Worm (Caenorhabditis elegans): Measurements from ENCODE around the gene ppfr-4.

The ppfr-4 gene

DNA sequence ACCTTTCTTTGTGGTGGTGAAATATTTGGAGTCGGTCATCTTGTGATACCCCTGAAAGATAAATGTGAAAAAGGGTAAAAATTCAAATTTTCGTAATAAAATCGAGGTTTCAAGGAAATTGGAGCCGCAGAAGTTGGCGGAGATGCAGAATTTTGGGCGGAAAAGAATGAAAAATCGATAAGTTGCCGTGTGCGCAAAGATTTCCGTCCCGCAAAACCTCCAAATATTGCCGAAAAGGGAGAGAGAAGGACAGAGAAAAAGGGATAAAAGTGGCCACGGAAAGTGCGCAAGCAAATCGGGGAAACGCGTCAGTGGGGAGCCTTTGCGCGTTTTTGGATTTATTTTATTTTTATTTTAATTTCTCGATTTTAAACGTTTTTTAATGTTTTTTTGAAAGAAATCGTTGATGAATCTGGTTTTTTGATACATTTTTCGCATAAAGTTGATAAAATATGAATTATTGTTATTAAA, 22.7 kb upstream of the ppfr-4 start, which contains the start of gene apb-1 (continued):
- TF ChIP-seq lin-26 (GFP tag; IDR thresholded peaks at IDR 0.05) (no peak), egl-18 (GFP tag; IDR thresholded peaks at IDR 0.05) (0 out of 2 replicates have a peak, but pooled peaks have one; percentile 76), lin-54 (GFP tag; optimal IDR thresholded peaks at IDR 0.05) (peak; percentile 88), pbrm-1 (GFP tag; IDR thresholded peaks at IDR 0.05) (peak; percentile 82), gei-17 (GFP tag; optimal IDR thresholded peaks at IDR 0.05) (peak; percentile 78), die-1 (tag; optimal IDR thresholded peaks at IDR 0.05) (no peak), sdz-38 (tag; optimal IDR thresholded peaks at IDR 0.05) (no peak), unc-62 (GFP tag; optimal IDR thresholded peaks at IDR 0.05) (no peak), B0336.3 (GFP tag; IDR thresholded peaks at IDR 0.05) (peak; percentile 93), F23B12.7 (tag; optimal IDR thresholded peaks at IDR 0.05; ENCODE audit: insufficient read depth) (peak; percentile 75), lag-1 (GFP tag; IDR thresholded peaks at IDR 0.05) (no peak), him-1 (tag; optimal IDR thresholded peaks at IDR 0.05) (no peak), chd-7 (tag; optimal IDR thresholded peaks at IDR 0.05) (no peak), somi-1 (GFP tag; optimal IDR thresholded peaks at IDR 0.05) (no peak), D2030.7 (GFP tag; IDR thresholded peaks at IDR 0.05) (peak; percentile 69), ztf-6 (GFP tag; IDR thresholded peaks at IDR 0.05) (no peak), F37B4.10 (GFP tag; IDR thresholded peaks at IDR 0.05) (no peak), zfh-2 (GFP tag; conservative IDR thresholded peaks at IDR 0.05) (no peak), lsy-27 (tag; optimal IDR thresholded peaks at IDR 0.05; ENCODE audit: borderline replicate concordance, insufficient read depth) (no peak), hlh-26 (GFP tag; conservative IDR thresholded peaks at IDR 0.05) (no peak), ztf-22 (GFP tag; optimal IDR thresholded peaks at IDR 0.05) (no peak), Y53F4B.3 (GFP tag; IDR thresholded peaks at IDR 0.05) (no peak), snpc-1.1 (tag; optimal IDR thresholded peaks at IDR 0.05; ENCODE audit: insufficient read depth) (no peak), F39B2.1 (GFP tag; IDR thresholded peaks at IDR 0.05) (no peak), tbx-9 (tag; optimal IDR thresholded peaks at IDR 0.05; ENCODE audit: borderline replicate concordance) (no peak), bed-2 (GFP tag; IDR thresholded peaks at IDR 0.05) (no peak), F49E8.2 (tag; optimal IDR thresholded peaks at IDR 0.05; ENCODE audit: insufficient read depth) (no peak), madf-3 (GFP tag; IDR thresholded peaks at IDR 0.05) (no peak), fkh-3 (tag; optimal IDR thresholded peaks at IDR 0.05) (no peak), mes-4 (tag; optimal IDR thresholded peaks at IDR 0.05) (no peak), unc-130 (GFP tag; optimal IDR thresholded peaks at IDR 0.05) (no peak), ekl-4 (GFP tag; IDR thresholded peaks at IDR 0.05) (no peak; the same call in 1 of the 2 replicates), ztf-3 (GFP tag; optimal IDR thresholded peaks at IDR 0.05) (no peak), lin-35 (GFP tag; optimal IDR thresholded peaks at IDR 0.05) (peak in 2 of 3 experiments; percentile 51 to 94), zim-3 (tag; optimal IDR thresholded peaks at IDR 0.05) (no peak)

DNA sequence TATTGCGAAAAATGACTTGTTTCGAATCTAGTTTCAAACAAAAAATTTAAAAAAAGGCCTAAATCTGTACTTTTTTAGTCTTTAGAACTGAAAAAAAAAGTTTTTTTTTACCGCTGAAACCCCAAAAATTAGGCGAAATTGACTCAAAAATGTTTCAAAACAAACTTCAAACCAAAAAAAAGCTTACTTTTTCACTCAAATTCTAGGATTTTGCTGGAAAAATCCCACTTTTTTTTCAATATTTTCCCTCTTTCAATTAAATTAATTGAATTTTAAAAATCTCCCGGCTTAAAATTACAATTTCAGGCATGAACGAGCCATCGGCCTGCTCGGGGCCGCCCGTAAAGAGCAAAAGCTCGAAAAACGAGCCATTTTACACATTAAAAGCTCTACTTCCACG, 22.0 kb upstream of the ppfr-4 start, which contains the start of gene mdt-19:
Gene mdt-19, plus strand, starts transcription at position 301 of the 400 bp plus-strand sequence.
- TF ChIP-seq snpc-4 (GFP tag; optimal IDR thresholded peaks at IDR 0.05) (no peak), snpc-4 (tag; optimal IDR thresholded peaks at IDR 0.05) (no peak), chd-7 (tag; optimal IDR thresholded peaks at IDR 0.05) (no peak), Y56A3A.18 (GFP tag; IDR thresholded peaks at IDR 0.05) (no peak), B0336.3 (GFP tag; IDR thresholded peaks at IDR 0.05) (no peak), K11D2.4 (GFP tag; IDR thresholded peaks at IDR 0.05) (no peak), F23B12.7 (tag; optimal IDR thresholded peaks at IDR 0.05; ENCODE audit: insufficient read depth) (no peak), madf-8 (GFP tag; conservative IDR thresholded peaks at IDR 0.05) (no peak), egl-44 (GFP tag; IDR thresholded peaks at IDR 0.05) (no peak), nhr-27 (tag; optimal IDR thresholded peaks at IDR 0.05) (no peak), madf-6 (GFP tag; IDR thresholded peaks at IDR 0.05) (no peak), lag-1 (GFP tag; IDR thresholded peaks at IDR 0.05) (no peak), lin-26 (GFP tag; IDR thresholded peaks at IDR 0.05) (no peak), attf-5 (GFP tag; optimal IDR thresholded peaks at IDR 0.05) (no peak), ztf-25 (GFP tag; IDR thresholded peaks at IDR 0.05) (no peak), sptf-2 (GFP tag; optimal IDR thresholded peaks at IDR 0.05) (no peak)
